Fruit fly (Drosophila melanogaster) whole organism, embryonic: ENCODE data around the gene CG15803.

Experiments
- Abd-B ChIP-seq: fragments of 200-800 bp; sonication (Bioruptor generic); optimal IDR thresholded peaks from 2 replicates; lab custom pipeline; 2018; ENCODE audit warnings: missing biosample characterization, mild to moderate bottlenecking, missing genetic modification characterization, moderate library complexity
- CG10543 ChIP-seq: fragments of 200-800 bp; sonication (Bioruptor generic); optimal IDR thresholded peaks from 3 replicates; lab custom pipeline; 2017; ENCODE audit warnings: missing biosample characterization, mild to moderate bottlenecking, missing genetic modification characterization, moderate library complexity
- CG12391 ChIP-seq: fragments of 200-800 bp; sonication (Bioruptor generic); optimal IDR thresholded peaks from 3 replicates; lab custom pipeline; 2018; ENCODE audit warnings: missing biosample characterization, mild to moderate bottlenecking, missing genetic modification characterization, moderate library complexity
- CG15073 ChIP-seq: fragments of 200-800 bp; sonication (Bioruptor generic); optimal IDR thresholded peaks from 2 replicates; lab custom pipeline; 2016; ENCODE audit warnings: missing biosample characterization, missing genetic modification characterization
- CG1602 ChIP-seq: fragments of 200-800 bp; sonication (Bioruptor generic); optimal IDR thresholded peaks from 3 replicates; lab custom pipeline; 2016; ENCODE audit warnings: missing biosample characterization, missing genetic modification characterization
- CG2199 ChIP-seq: fragments of 200-800 bp; sonication (Bioruptor generic); IDR thresholded peaks from 3 replicates; pipeline ENCODE4 v1.3.6; 2022; ENCODE audit warnings: missing biosample characterization, missing genetic modification characterization
- CG30431 ChIP-seq: fragments of 200-800 bp; sonication (Bioruptor generic); optimal IDR thresholded peaks from 2 replicates; lab custom pipeline; 2017; ENCODE audit warnings: missing biosample characterization, missing genetic modification characterization
- CG32532 ChIP-seq: fragments of 200-800 bp; sonication (Bioruptor generic); IDR thresholded peaks from 2 replicates; pipeline ENCODE4 v1.3.6; 2022; ENCODE audit warnings: missing biosample characterization, missing genetic modification characterization
- CG4404 ChIP-seq: fragments of 200-800 bp; sonication (Bioruptor generic); IDR thresholded peaks from 2 replicates; pipeline ENCODE4 v1.3.6; 2022; ENCODE audit warnings: missing biosample characterization, missing genetic modification characterization
- CG7357 ChIP-seq: fragments of 200-800 bp; sonication (Bioruptor generic); IDR thresholded peaks from 3 replicates; pipeline ENCODE4 v1.3.6; 2022; ENCODE audit warnings: missing biosample characterization, missing genetic modification characterization
- CG7786 ChIP-seq: fragments of 200-800 bp; sonication (Bioruptor generic); optimal IDR thresholded peaks from 2 replicates; lab custom pipeline; 2016; ENCODE audit warnings: missing biosample characterization, missing genetic modification characterization
- CG8089 ChIP-seq: fragments of 200-800 bp; sonication (Bioruptor generic); optimal IDR thresholded peaks from 3 replicates; lab custom pipeline; 2016; ENCODE audit warnings: missing biosample characterization, missing genetic modification characterization
- Dad ChIP-seq: fragments of 200-800 bp; sonication (Bioruptor generic); optimal IDR thresholded peaks from 3 replicates; lab custom pipeline; 2016; ENCODE audit warnings: missing biosample characterization, missing genetic modification characterization
- Dll ChIP-seq: fragments of 200-800 bp; sonication (Bioruptor generic); IDR thresholded peaks from 4 replicates; pipeline ENCODE4 v1.3.6; 2022; ENCODE audit warnings: missing biosample characterization, missing genetic modification characterization; ENCODE audit not compliant: partially characterized antibody
- Doc2 ChIP-seq: fragments of 200-800 bp; sonication (Bioruptor generic); IDR thresholded peaks from 2 replicates; pipeline ENCODE4 v1.3.6; 2022; ENCODE audit warnings: missing biosample characterization, missing genetic modification characterization
- E2f1 ChIP-seq: fragments of 200-800 bp; sonication (Bioruptor generic); IDR thresholded peaks from 2 replicates; pipeline ENCODE4 v1.3.6; 2022; ENCODE audit warnings: missing biosample characterization, missing genetic modification characterization
- H15 ChIP-seq: fragments of 200-800 bp; sonication (Bioruptor generic); IDR thresholded peaks from 3 replicates; pipeline ENCODE4 v1.3.6; 2022; ENCODE audit warnings: missing biosample characterization, missing genetic modification characterization
- H2.0 ChIP-seq: fragments of 200-800 bp; sonication (Bioruptor generic); IDR thresholded peaks from 2 replicates; pipeline ENCODE4 v1.3.6; 2022; ENCODE audit warnings: missing biosample characterization, missing genetic modification characterization
- HmgD ChIP-seq: fragments of 200-800 bp; sonication (Bioruptor generic); optimal IDR thresholded peaks from 3 replicates; lab custom pipeline; 2016; ENCODE audit warnings: missing biosample characterization, missing genetic modification characterization
- HmgZ ChIP-seq: fragments of 200-800 bp; sonication (Bioruptor generic); optimal IDR thresholded peaks from 2 replicates; lab custom pipeline; 2018; ENCODE audit warnings: missing biosample characterization, mild to moderate bottlenecking, missing genetic modification characterization
- Jarid2 ChIP-seq: fragments of 200-800 bp; sonication (Bioruptor generic); optimal IDR thresholded peaks from 3 replicates; lab custom pipeline; 2017; ENCODE audit warnings: mild to moderate bottlenecking, missing biosample characterization, missing genetic modification reagents, missing genetic modification characterization
- Myb ChIP-seq: fragments of 200-800 bp; sonication (Bioruptor generic); optimal IDR thresholded peaks from 2 replicates; lab custom pipeline; 2016; ENCODE audit warnings: missing biosample characterization, missing genetic modification characterization
- Oli ChIP-seq: fragments of 200-800 bp; sonication (Bioruptor generic); optimal IDR thresholded peaks from 2 replicates; lab custom pipeline; 2018; ENCODE audit warnings: missing biosample characterization, mild to moderate bottlenecking, missing genetic modification characterization, moderate library complexity
- Poxn ChIP-seq: fragments of 200-800 bp; sonication (Bioruptor generic); IDR thresholded peaks from 2 replicates; pipeline ENCODE4 v1.3.6; 2022; ENCODE audit warnings: missing biosample characterization, missing genetic modification characterization
- Side ChIP-seq: fragments of 200-800 bp; sonication (Bioruptor generic); optimal IDR thresholded peaks from 2 replicates; lab custom pipeline; 2016; ENCODE audit warnings: missing biosample characterization, missing genetic modification characterization
- Spps ChIP-seq: fragments of 200-800 bp; sonication (Bioruptor generic); optimal IDR thresholded peaks from 2 replicates; lab custom pipeline; 2018; ENCODE audit warnings: missing biosample characterization, mild to moderate bottlenecking, missing genetic modification characterization
- fd3F ChIP-seq: fragments of 200-800 bp; sonication (Bioruptor generic); optimal IDR thresholded peaks from 2 replicates; lab custom pipeline; 2018; ENCODE audit warnings: missing biosample characterization, mild to moderate bottlenecking, missing genetic modification characterization, moderate library complexity
- gt ChIP-seq: fragments of 200-800 bp; sonication (Bioruptor generic); IDR thresholded peaks from 2 replicates; pipeline ENCODE4 v1.3.6; 2022; ENCODE audit warnings: missing biosample characterization, missing genetic modification characterization
- her ChIP-seq: fragments of 200-800 bp; sonication (Bioruptor generic); optimal IDR thresholded peaks from 2 replicates; lab custom pipeline; 2016; ENCODE audit warnings: missing biosample characterization, missing genetic modification characterization
- ken ChIP-seq: fragments of 200-800 bp; sonication (Bioruptor generic); IDR thresholded peaks from 3 replicates; pipeline ENCODE4 v1.3.6; 2022; ENCODE audit warnings: missing biosample characterization, missing genetic modification characterization
- lilli ChIP-seq: fragments of 200-800 bp; sonication (Bioruptor generic); optimal IDR thresholded peaks from 3 replicates; lab custom pipeline; 2016; ENCODE audit warnings: missing biosample characterization, missing genetic modification characterization
- lola ChIP-seq, 3 experiments: fragments of >200 bp in 2 of 3; fragments of 200-800 bp in 1 of 3; sonication (Bioruptor generic) in 1 of 3; optimal IDR thresholded peaks; 2 replicates each; lab custom pipeline; 2017 to 2019; ENCODE audit warnings: missing biosample characterization in 3 of 3, missing genetic modification characterization in 3 of 3, mild to moderate bottlenecking in 1 of 3, moderate library complexity in 1 of 3
- lov ChIP-seq, 2 experiments: fragments of 200-800 bp in 1 of 2; fragments of >200 bp in 1 of 2; sonication (Bioruptor generic) in 1 of 2; IDR thresholded peaks in 1 of 2; optimal IDR thresholded peaks in 1 of 2; 2 replicates in 1 of 2; 3 replicates in 1 of 2; pipeline versions ENCODE4 v1.3.6 to Lab custom; 2017 to 2022; ENCODE audit warnings: missing biosample characterization in 1 of 2, missing genetic modification characterization in 1 of 2
- maf-S ChIP-seq: fragments of 200-800 bp; sonication (Bioruptor generic); optimal IDR thresholded peaks from 2 replicates; lab custom pipeline; 2016; ENCODE audit warnings: missing biosample characterization, missing genetic modification characterization
- nmo ChIP-seq: fragments of 200-800 bp; sonication (Bioruptor generic); optimal IDR thresholded peaks from 2 replicates; lab custom pipeline; 2018; ENCODE audit warnings: missing biosample characterization, mild to moderate bottlenecking, missing genetic modification characterization, moderate library complexity
- pb ChIP-seq: fragments of 200-800 bp; sonication (Bioruptor generic); optimal IDR thresholded peaks from 3 replicates; lab custom pipeline; 2016; ENCODE audit warnings: missing biosample characterization, missing genetic modification characterization
- peb ChIP-seq: fragments of 200-800 bp; sonication (Bioruptor generic); IDR thresholded peaks from 2 replicates; pipeline ENCODE4 v1.3.6; 2022; ENCODE audit warnings: missing biosample characterization, missing genetic modification characterization
- pfk ChIP-seq: fragments of 200-800 bp; sonication (Bioruptor generic); optimal IDR thresholded peaks from 2 replicates; lab custom pipeline; 2018; ENCODE audit warnings: missing biosample characterization, mild to moderate bottlenecking, missing genetic modification characterization, moderate library complexity
- pnt ChIP-seq: fragments of 200-800 bp; sonication (Bioruptor generic); optimal IDR thresholded peaks from 3 replicates; lab custom pipeline; 2016; ENCODE audit warnings: missing biosample characterization, missing genetic modification characterization
- pum ChIP-seq: fragments of 200-800 bp; sonication (Bioruptor generic); optimal IDR thresholded peaks from 2 replicates; lab custom pipeline; 2016; ENCODE audit warnings: missing biosample characterization, missing genetic modification characterization
- ranshi ChIP-seq: fragments of 200-800 bp; sonication (Bioruptor generic); IDR thresholded peaks from 2 replicates; pipeline ENCODE4 v1.3.6; 2022; ENCODE audit warnings: missing biosample characterization, missing genetic modification characterization
- schlank ChIP-seq: fragments of 200-800 bp; sonication (Bioruptor generic); optimal IDR thresholded peaks from 2 replicates; lab custom pipeline; 2018; ENCODE audit warnings: missing biosample characterization, mild to moderate bottlenecking, missing genetic modification characterization
- sim ChIP-seq: fragments of 200-800 bp; sonication (Bioruptor generic); IDR thresholded peaks from 2 replicates; pipeline ENCODE4 v1.3.6; 2022; ENCODE audit warnings: missing biosample characterization, missing genetic modification characterization
- sug ChIP-seq: fragments of 200-800 bp; optimal IDR thresholded peaks from 2 replicates; lab custom pipeline; 2019; ENCODE audit warnings: missing biosample characterization, mild to moderate bottlenecking, missing genetic modification characterization, moderate library complexity
- tap ChIP-seq: fragments of 200-800 bp; optimal IDR thresholded peaks from 3 replicates; lab custom pipeline; 2019; ENCODE audit warnings: missing biosample characterization, mild to moderate bottlenecking, missing genetic modification characterization, moderate library complexity
- tio ChIP-seq: fragments of 200-800 bp; sonication (Bioruptor generic); optimal IDR thresholded peaks from 2 replicates; lab custom pipeline; 2017; ENCODE audit warnings: missing biosample characterization, missing genetic modification characterization, inconsistent platforms
- trh ChIP-seq: fragments of 200-800 bp; sonication (Bioruptor generic); optimal IDR thresholded peaks from 2 replicates; lab custom pipeline; 2016; ENCODE audit warnings: missing biosample characterization, missing genetic modification characterization
- vvl ChIP-seq: fragments of 200-800 bp; sonication (Bioruptor generic); IDR thresholded peaks from 2 replicates; pipeline ENCODE4 v1.3.6; 2022; ENCODE audit warnings: missing biosample characterization, missing genetic modification characterization
- wek ChIP-seq: fragments of 200-800 bp; sonication (Bioruptor generic); optimal IDR thresholded peaks from 3 replicates; lab custom pipeline; 2018; ENCODE audit warnings: missing biosample characterization, mild to moderate bottlenecking, missing genetic modification characterization, moderate library complexity
- wor ChIP-seq: fragments of 200-800 bp; sonication (Bioruptor generic); IDR thresholded peaks from 2 replicates; pipeline ENCODE4 v1.3.6; 2022; ENCODE audit warnings: missing biosample characterization, missing genetic modification characterization
- zfh1 ChIP-seq: fragments of 200-800 bp; sonication (Bioruptor generic); IDR thresholded peaks from 3 replicates; pipeline ENCODE4 v1.3.6; 2022; ENCODE audit warnings: missing biosample characterization, missing genetic modification characterization

Gene CG15803

DNA sequence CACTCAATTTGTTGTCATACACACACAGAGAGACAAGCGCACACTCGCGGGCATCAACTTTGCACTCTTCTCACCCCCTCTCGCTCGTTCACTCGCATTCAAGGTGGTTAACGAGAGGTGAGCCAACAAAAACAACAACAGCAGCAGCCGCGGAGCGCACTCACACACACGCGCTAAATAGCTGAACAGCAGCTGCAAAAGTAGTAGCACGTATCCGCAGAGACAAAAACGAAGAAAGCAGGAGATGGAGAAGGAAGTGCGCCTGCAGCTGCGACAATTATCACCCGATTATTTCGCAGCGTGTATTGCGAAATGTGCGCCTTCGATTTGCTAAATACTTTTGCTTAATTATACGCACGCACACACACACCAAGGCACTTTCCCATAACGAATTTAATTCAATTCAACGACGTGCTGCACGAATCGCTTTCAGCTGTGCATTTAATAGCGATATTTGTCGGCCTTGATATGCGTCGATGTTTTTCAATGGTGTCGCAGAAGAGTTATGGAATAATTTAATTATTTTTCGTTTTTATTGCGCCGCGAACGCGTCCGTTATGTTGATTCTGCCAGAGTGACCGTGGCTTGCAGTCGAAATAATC is 62.1 kb downstream of the CG15803 start (continued):
- TF ChIP-seq CG8089 (GFP tag; lab: Kevin White, UChicago), result peak; percentile 38
- no peak for TF ChIP-seq Spps (tag; lab: Kevin White, UChicago)
- TF ChIP-seq Jarid2 (GFP tag; lab: Kevin White, UChicago), result no peak
- peak; percentile 41 for TF ChIP-seq HmgZ (tag; lab: Kevin White, UChicago)
- no peak for TF ChIP-seq sug (tag; lab: Kevin White, UChicago)
- no peak for TF ChIP-seq maf-S (GFP tag; lab: Kevin White, UChicago)
- no peak for TF ChIP-seq vvl (GFP tag; lab: Robert Waterston, UW)
- TF ChIP-seq CG1602 (GFP tag; lab: Kevin White, UChicago), result no peak
- no peak for TF ChIP-seq nmo (GFP tag; lab: Kevin White, UChicago)
- TF ChIP-seq H2.0 (GFP tag; lab: Robert Waterston, UW), result no peak
- no peak for TF ChIP-seq trh
- 0 out of 3 replicates have a peak, but pooled peaks have one; percentile 6 for TF ChIP-seq H15
- no peak for TF ChIP-seq ranshi (GFP tag; lab: Robert Waterston, UW)
- TF ChIP-seq wek, result peak; percentile 27
- TF ChIP-seq CG30431, result no peak
- TF ChIP-seq tio (GFP tag; lab: Kevin White, UChicago), result no peak
- no peak for TF ChIP-seq gt (GFP tag; lab: Robert Waterston, UW)
- peak; percentile 59 for TF ChIP-seq CG10543 (GFP tag; lab: Kevin White, UChicago)
- peak; percentile 38 for TF ChIP-seq her
- TF ChIP-seq fd3F, result no peak
- TF ChIP-seq wor, result no peak
- TF ChIP-seq tap (tag; lab: Kevin White, UChicago), result no peak
- no peak for TF ChIP-seq schlank (tag; lab: Kevin White, UChicago)
- no peak for TF ChIP-seq Myb (GFP tag; lab: Kevin White, UChicago)
- no peak for TF ChIP-seq pfk (GFP tag; lab: Kevin White, UChicago)
- no peak for TF ChIP-seq Abd-B
- no peak for TF ChIP-seq Doc2 (GFP tag; lab: Robert Waterston, UW)
- TF ChIP-seq sim, result 0 out of 2 replicates have a peak, but pooled peaks have one; percentile 50
- peak; percentile 18 for TF ChIP-seq pnt
- no peak for TF ChIP-seq CG12391
- no peak for TF ChIP-seq Poxn
- TF ChIP-seq Side (GFP tag; lab: Kevin White, UChicago), result peak; percentile 35
- TF ChIP-seq CG4404 (GFP tag; lab: Robert Waterston, UW), result no peak
- peak; percentile 20; the same call in 1 of the 2 replicates for TF ChIP-seq peb (GFP tag; lab: Robert Waterston, UW)
- no peak; the same call in 2 of the 3 replicates for TF ChIP-seq ken
- no peak for TF ChIP-seq lov (optimal IDR thresholded peaks at IDR 0.05; lab: Kevin White, UChicago)
- no peak for TF ChIP-seq lov (GFP tag; IDR thresholded peaks at IDR 0.05; lab: Robert Waterston, UW)
- no peak for TF ChIP-seq Oli (tag; lab: Kevin White, UChicago)
- no peak for TF ChIP-seq CG7786 (GFP tag; lab: Kevin White, UChicago)
- TF ChIP-seq CG2199 (GFP tag; lab: Robert Waterston, UW), result peak; percentile 76; the same call in 2 of the 3 replicates
- no peak for TF ChIP-seq Dad (GFP tag; lab: Kevin White, UChicago)
- no peak for TF ChIP-seq CG7357 (GFP tag; lab: Robert Waterston, UW)
- peak; percentile 25 for TF ChIP-seq lilli (GFP tag; lab: Kevin White, UChicago)
- TF ChIP-seq pum, result no peak
- no peak for TF ChIP-seq CG15073
- no peak for TF ChIP-seq lola (GFP tag; optimal IDR thresholded peaks at IDR 0.05; lab: Kevin White, UChicago)
- TF ChIP-seq CG32532, result peak; percentile 56
- TF ChIP-seq Dll (GFP tag; lab: Robert Waterston, UW), result 0 out of 4 replicates have a peak, but pooled peaks have one; percentile 5
- peak; percentile 12 for TF ChIP-seq pb (GFP tag; lab: Kevin White, UChicago)
- no peak for TF ChIP-seq E2f1 (GFP tag; lab: Robert Waterston, UW)
- TF ChIP-seq HmgD, result peak; percentile 64
- TF ChIP-seq zfh1 (GFP tag; lab: Robert Waterston, UW), result peak; percentile 22; the same call in 1 of the 3 replicates
